Worm (Caenorhabditis elegans) whole organism, L2 larva: ENCODE measurements around the gene F08F3.8.
A peak's percentile ranks its signal among the peaks of the same experiment; 100 is the strongest.

Experiments
- blmp-1 ChIP-seq: sonication (generic microtip); optimal IDR thresholded peaks from 2 replicates; lab custom pipeline; 2017; ENCODE audit warnings: missing genetic modification characterization, mild to moderate bottlenecking, missing compliant biosample characterization, antibody characterized with exemption, moderate library complexity; ENCODE audit not compliant: insufficient read depth
- nhr-12 ChIP-seq: fragments of 150-350 bp; optimal IDR thresholded peaks from 2 replicates; lab custom pipeline; 2014; ENCODE audit warnings: missing biosample characterization, missing genetic modification characterization
- nhr-21 ChIP-seq: fragments of 150-350 bp; optimal IDR thresholded peaks from 2 replicates; lab custom pipeline; 2014; ENCODE audit warnings: missing biosample characterization, missing genetic modification characterization

The F08F3.8 gene

ce11 chrV:5385914-5386493, 46.4 kb downstream of the F08F3.8 start, which contains the start of gene C35A11.2:
Gene C35A11.2 (plus strand): TSS chrV:5386299.
- TF ChIP-seq nhr-12 (tag; lab: Kevin White, UChicago) (no peak), blmp-1 (tag; lab: Kevin White, UChicago) (peak; percentile 80), nhr-21 (tag; lab: Kevin White, UChicago) (peak; percentile 18)
